Worm (Caenorhabditis elegans) whole organism, L2 larva: ENCODE measurements around the gene dhhc-14.

Experiments used
- ama-1 ChIP-seq: fragments of 150-350 bp; optimal IDR thresholded peaks from 2 replicates; lab custom pipeline; 2018; ENCODE audit warnings: inconsistent platforms
- ceh-82 ChIP-seq: fragments of 150-350 bp; optimal IDR thresholded peaks from 2 replicates; lab custom pipeline; 2014; ENCODE audit warnings: missing biosample characterization, missing genetic modification characterization
- dmd-4 ChIP-seq: sonication (generic microtip); optimal IDR thresholded peaks from 2 replicates; lab custom pipeline; 2017; ENCODE audit warnings: missing biosample characterization, missing genetic modification characterization
- elt-3 ChIP-seq: sonication (generic microtip); optimal IDR thresholded peaks from 2 replicates; lab custom pipeline; 2017; ENCODE audit warnings: missing biosample characterization, missing genetic modification characterization
- lin-11 ChIP-seq: fragments of 150-350 bp; sonication (generic microtip); optimal IDR thresholded peaks from 2 replicates; lab custom pipeline; 2014; ENCODE audit warnings: missing biosample characterization, missing genetic modification characterization, inconsistent platforms, mixed read lengths
- lsy-2 ChIP-seq, 2 experiments: fragments of 150-350 bp in 1 of 2; sonication (generic microtip) in 1 of 2; optimal IDR thresholded peaks; 2 replicates each; lab custom pipeline; 2014 to 2017; ENCODE audit warnings: missing biosample characterization in 2 of 2, missing genetic modification characterization in 2 of 2
- nhr-10 ChIP-seq: sonication (generic microtip); optimal IDR thresholded peaks from 2 replicates; lab custom pipeline; 2017; ENCODE audit warnings: missing biosample characterization, missing genetic modification characterization
- nhr-237 ChIP-seq: fragments of 150-350 bp; optimal IDR thresholded peaks from 2 replicates; lab custom pipeline; 2014; ENCODE audit warnings: missing biosample characterization, missing genetic modification characterization
- nhr-6 ChIP-seq: fragments of 150-350 bp; optimal IDR thresholded peaks from 2 replicates; lab custom pipeline; 2014; ENCODE audit warnings: missing biosample characterization, missing genetic modification characterization
- skn-1 ChIP-seq: sonication (generic microtip); optimal IDR thresholded peaks from 2 replicates; lab custom pipeline; 2017; ENCODE audit warnings: missing biosample characterization, missing genetic modification characterization
- ztf-4 ChIP-seq: fragments of 150-350 bp; optimal IDR thresholded peaks from 2 replicates; lab custom pipeline; 2014; ENCODE audit warnings: missing biosample characterization, missing genetic modification characterization

DNA sequence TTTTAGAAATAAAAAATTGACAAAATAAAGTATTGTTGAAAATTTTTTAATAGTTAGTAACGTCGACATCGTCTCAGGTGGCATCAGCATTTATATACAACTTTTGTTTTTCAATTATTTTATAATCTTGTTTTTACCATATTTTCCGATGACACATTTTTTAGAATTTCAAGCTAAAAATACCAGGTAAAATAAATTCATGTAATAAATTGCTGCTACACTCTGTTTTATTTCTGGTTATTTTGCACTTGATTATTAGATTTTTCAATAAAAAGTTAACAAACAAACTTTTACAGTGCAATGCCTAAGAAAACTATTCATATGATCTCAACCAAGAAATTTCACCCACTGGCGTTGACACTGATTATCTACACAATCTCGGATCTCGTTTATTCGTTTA, 30.5 kb upstream of the dhhc-14 start, which contains the start of gene C03G5.14:
- no peak for TF ChIP-seq elt-3 (tag; lab: Kevin White, UChicago)
- no peak for TF ChIP-seq nhr-6 (tag; lab: Kevin White, UChicago)
- TF ChIP-seq nhr-237 (tag; lab: Kevin White, UChicago), result no peak
- TF ChIP-seq lin-11 (tag; lab: Kevin White, UChicago), result no peak
- no peak for TF ChIP-seq lsy-2 (tag; optimal IDR thresholded peaks at IDR 0.05; lab: Kevin White, UChicago)
- no peak for TF ChIP-seq ceh-82
- no peak for TF ChIP-seq ztf-4 (tag; lab: Kevin White, UChicago)
- TF ChIP-seq nhr-10 (tag; lab: Kevin White, UChicago), result no peak
- TF ChIP-seq skn-1 (tag; lab: Kevin White, UChicago), result no peak
- no peak for TF ChIP-seq dmd-4 (tag; lab: Kevin White, UChicago)
- no peak for TF ChIP-seq ama-1 (lab: Kevin White, UChicago)
